Fruit fly (Drosophila melanogaster) whole organism, embryonic: ENCODE data around the gene Mst89B.

Source experiments
- Ada2b ChIP-seq: fragments of 200-800 bp; sonication (Bioruptor generic); IDR thresholded peaks from 2 replicates; pipeline ENCODE4 v1.3.6; 2022; ENCODE audit warnings: missing biosample characterization, missing genetic modification characterization
- Adf1 ChIP-seq: fragments of 200-800 bp; sonication (Bioruptor generic); IDR thresholded peaks from 2 replicates; pipeline ENCODE4 v1.3.6; 2022; ENCODE audit warnings: missing biosample characterization, missing genetic modification characterization
- Bdp1 ChIP-seq: fragments of 200-800 bp; sonication (Bioruptor generic); optimal IDR thresholded peaks from 3 replicates; lab custom pipeline; 2016; ENCODE audit warnings: missing biosample characterization, missing genetic modification characterization
- CG10209 ChIP-seq: fragments of 200-800 bp; sonication (Bioruptor generic); optimal IDR thresholded peaks from 3 replicates; lab custom pipeline; 2017; ENCODE audit warnings: missing biosample characterization, mild to moderate bottlenecking, missing genetic modification characterization, missing genetic modification reagents
- CG10959 ChIP-seq: fragments of 200-800 bp; sonication (Bioruptor generic); IDR thresholded peaks from 2 replicates; pipeline ENCODE4 v1.3.6; 2022; ENCODE audit warnings: missing biosample characterization, missing genetic modification characterization
- CG12155 ChIP-seq: fragments of 200-800 bp; sonication (Bioruptor generic); optimal IDR thresholded peaks from 3 replicates; lab custom pipeline; 2016; ENCODE audit warnings: missing biosample characterization, missing genetic modification characterization
- CG12219 ChIP-seq: fragments of 200-800 bp; sonication (Bioruptor generic); optimal IDR thresholded peaks from 3 replicates; lab custom pipeline; 2018; ENCODE audit warnings: missing biosample characterization, mild to moderate bottlenecking, missing genetic modification characterization
- CG14050 ChIP-seq: fragments of 200-800 bp; sonication (Bioruptor generic); IDR thresholded peaks from 3 replicates; pipeline ENCODE4 v1.3.6; 2022; ENCODE audit warnings: missing biosample characterization, missing genetic modification characterization
- CG17829 ChIP-seq: fragments of 200-800 bp; optimal IDR thresholded peaks from 2 replicates; lab custom pipeline; 2019; ENCODE audit warnings: missing biosample characterization, mild to moderate bottlenecking, missing genetic modification characterization, moderate library complexity
- CG1832 ChIP-seq: fragments of 200-800 bp; sonication (Bioruptor generic); optimal IDR thresholded peaks from 2 replicates; lab custom pipeline; 2017; ENCODE audit warnings: missing biosample characterization, mild to moderate bottlenecking, missing genetic modification characterization, inconsistent platforms
- CG18476 ChIP-seq: fragments of 200-800 bp; sonication (Bioruptor generic); optimal IDR thresholded peaks from 2 replicates; lab custom pipeline; 2016; ENCODE audit warnings: missing biosample characterization, mild to moderate bottlenecking, missing genetic modification characterization
- CG2712 ChIP-seq: fragments of 200-800 bp; optimal IDR thresholded peaks from 3 replicates; lab custom pipeline; 2019; ENCODE audit warnings: missing biosample characterization, mild to moderate bottlenecking, missing genetic modification characterization, moderate library complexity
- CG31441 ChIP-seq: fragments of 200-800 bp; sonication (Bioruptor generic); IDR thresholded peaks from 2 replicates; pipeline ENCODE4 v1.3.6; 2022; ENCODE audit warnings: missing biosample characterization, missing genetic modification characterization
- CG32772 ChIP-seq: fragments of 200-800 bp; sonication (Bioruptor generic); IDR thresholded peaks from 2 replicates; pipeline ENCODE4 v1.3.6; 2022; ENCODE audit warnings: missing biosample characterization, missing genetic modification characterization
- CG34224 ChIP-seq: fragments of 200-800 bp; sonication (Bioruptor generic); IDR thresholded peaks from 3 replicates; pipeline ENCODE4 v1.3.6; 2022; ENCODE audit warnings: missing biosample characterization, missing genetic modification characterization; ENCODE audit not compliant: partially characterized antibody
- CG4854 ChIP-seq: fragments of 200-800 bp; sonication (Bioruptor generic); optimal IDR thresholded peaks from 2 replicates; lab custom pipeline; 2016; ENCODE audit warnings: missing biosample characterization, missing genetic modification characterization, inconsistent platforms
- CG8944 ChIP-seq: fragments of 200-800 bp; sonication (Bioruptor generic); optimal IDR thresholded peaks from 3 replicates; lab custom pipeline; 2016; ENCODE audit warnings: missing biosample characterization, missing genetic modification characterization
- CG9437 ChIP-seq: fragments of 200-800 bp; sonication (Bioruptor generic); optimal IDR thresholded peaks from 2 replicates; lab custom pipeline; 2018; ENCODE audit warnings: missing biosample characterization, mild to moderate bottlenecking, missing genetic modification characterization
- CG9609 ChIP-seq: fragments of 200-800 bp; sonication (Bioruptor generic); optimal IDR thresholded peaks from 3 replicates; lab custom pipeline; 2016; ENCODE audit warnings: missing biosample characterization, missing genetic modification characterization
- CG9727 ChIP-seq: fragments of 200-800 bp; sonication (Bioruptor generic); optimal IDR thresholded peaks from 3 replicates; lab custom pipeline; 2017; ENCODE audit warnings: missing biosample characterization, mild to moderate bottlenecking, missing genetic modification characterization
- CG9932 ChIP-seq: fragments of 200-800 bp; sonication (Bioruptor generic); IDR thresholded peaks from 2 replicates; pipeline ENCODE4 v1.3.6; 2022; ENCODE audit warnings: missing biosample characterization, missing genetic modification characterization
- CHES-1-like ChIP-seq: fragments of 200-800 bp; sonication (Bioruptor generic); optimal IDR thresholded peaks from 2 replicates; lab custom pipeline; 2016; ENCODE audit warnings: missing biosample characterization, missing genetic modification characterization
- D19A ChIP-seq: fragments of 200-800 bp; optimal IDR thresholded peaks from 3 replicates; lab custom pipeline; 2019; ENCODE audit warnings: missing biosample characterization, mild to moderate bottlenecking, missing genetic modification characterization, moderate library complexity
- Dll ChIP-seq: fragments of 200-800 bp; sonication (Bioruptor generic); IDR thresholded peaks from 4 replicates; pipeline ENCODE4 v1.3.6; 2022; ENCODE audit warnings: missing biosample characterization, missing genetic modification characterization; ENCODE audit not compliant: partially characterized antibody
- Eip74EF ChIP-seq, 2 experiments: fragments of 200-800 bp in 1 of 2; fragments of >200 bp in 1 of 2; sonication (Bioruptor generic) in 1 of 2; optimal IDR thresholded peaks; 2 replicates each; lab custom pipeline; 2017 to 2019; ENCODE audit warnings: missing biosample characterization in 2 of 2, missing genetic modification characterization in 2 of 2, mild to moderate bottlenecking in 1 of 2, moderate library complexity in 1 of 2
- Gug ChIP-seq: fragments of 200-800 bp; sonication (Bioruptor generic); IDR thresholded peaks from 4 replicates; pipeline ENCODE4 v1.3.6; 2022; ENCODE audit warnings: missing biosample characterization, missing genetic modification characterization
- H2.0 ChIP-seq: fragments of 200-800 bp; sonication (Bioruptor generic); IDR thresholded peaks from 2 replicates; pipeline ENCODE4 v1.3.6; 2022; ENCODE audit warnings: missing biosample characterization, missing genetic modification characterization
- HLHmδ ChIP-seq: fragments of 200-800 bp; sonication (Bioruptor generic); optimal IDR thresholded peaks from 2 replicates; lab custom pipeline; 2018; ENCODE audit warnings: missing biosample characterization, mild to moderate bottlenecking, missing genetic modification characterization, moderate library complexity
- MBD-R2 ChIP-seq: fragments of 200-800 bp; sonication (Bioruptor generic); IDR thresholded peaks from 2 replicates; pipeline ENCODE4 v1.3.6; 2022; ENCODE audit warnings: missing biosample characterization, missing genetic modification characterization
- NFAT ChIP-seq: fragments of 200-800 bp; sonication (Bioruptor generic); IDR thresholded peaks from 2 replicates; pipeline ENCODE4 v1.3.6; 2022; ENCODE audit warnings: missing biosample characterization, missing genetic modification characterization
- Nf-YB ChIP-seq: fragments of 200-800 bp; sonication (Bioruptor generic); optimal IDR thresholded peaks from 3 replicates; lab custom pipeline; 2019; ENCODE audit warnings: missing biosample characterization, mild to moderate bottlenecking, missing genetic modification characterization, moderate library complexity
- Side ChIP-seq: fragments of 200-800 bp; sonication (Bioruptor generic); optimal IDR thresholded peaks from 2 replicates; lab custom pipeline; 2016; ENCODE audit warnings: missing biosample characterization, missing genetic modification characterization
- Vsx1 ChIP-seq: fragments of 200-800 bp; sonication (Bioruptor generic); optimal IDR thresholded peaks from 2 replicates; lab custom pipeline; 2017; ENCODE audit warnings: missing biosample characterization, mild to moderate bottlenecking, missing genetic modification characterization, missing genetic modification reagents
- ac ChIP-seq: fragments of 200-800 bp; sonication (Bioruptor generic); optimal IDR thresholded peaks from 3 replicates; lab custom pipeline; 2017; ENCODE audit warnings: missing biosample characterization, mild to moderate bottlenecking, missing genetic modification characterization
- bsh ChIP-seq, 2 experiments: fragments of 200-800 bp; sonication (Bioruptor generic); optimal IDR thresholded peaks; 2 replicates each; lab custom pipeline; 2017 to 2018; ENCODE audit warnings: mild to moderate bottlenecking in 2 of 2, missing biosample characterization in 2 of 2, missing genetic modification characterization in 2 of 2, moderate library complexity in 1 of 2
- chif ChIP-seq, 2 experiments: fragments of 200-800 bp; sonication (Bioruptor generic); optimal IDR thresholded peaks; 3 replicates each; lab custom pipeline; 2016; ENCODE audit warnings: missing biosample characterization in 2 of 2, missing genetic modification characterization in 2 of 2
- croc ChIP-seq: fragments of 200-800 bp; sonication (Bioruptor generic); conservative IDR thresholded peaks from 3 replicates; pipeline ENCODE4 v1.3.6; 2022; ENCODE audit warnings: missing biosample characterization, missing genetic modification characterization
- emc ChIP-seq: fragments of 200-800 bp; sonication (Bioruptor generic); optimal IDR thresholded peaks from 2 replicates; lab custom pipeline; 2016; ENCODE audit warnings: missing biosample characterization, missing genetic modification characterization
- gcm ChIP-seq: fragments of 200-800 bp; sonication (Bioruptor generic); optimal IDR thresholded peaks from 2 replicates; lab custom pipeline; 2019; ENCODE audit warnings: missing biosample characterization, mild to moderate bottlenecking, missing genetic modification characterization, moderate library complexity
- ind ChIP-seq: fragments of 200-800 bp; sonication (Bioruptor generic); optimal IDR thresholded peaks from 3 replicates; lab custom pipeline; 2016; ENCODE audit warnings: missing biosample characterization, missing genetic modification characterization
- ken ChIP-seq: fragments of 200-800 bp; sonication (Bioruptor generic); IDR thresholded peaks from 3 replicates; pipeline ENCODE4 v1.3.6; 2022; ENCODE audit warnings: missing biosample characterization, missing genetic modification characterization
- lola ChIP-seq, 3 experiments: fragments of >200 bp in 2 of 3; fragments of 200-800 bp in 1 of 3; sonication (Bioruptor generic) in 1 of 3; optimal IDR thresholded peaks; 2 replicates each; lab custom pipeline; 2017 to 2019; ENCODE audit warnings: missing biosample characterization in 3 of 3, missing genetic modification characterization in 3 of 3, mild to moderate bottlenecking in 1 of 3, moderate library complexity in 1 of 3
- mirr ChIP-seq: fragments of 200-800 bp; sonication (Bioruptor generic); optimal IDR thresholded peaks from 3 replicates; lab custom pipeline; 2018; ENCODE audit warnings: missing biosample characterization, mild to moderate bottlenecking, missing genetic modification characterization
- psq ChIP-seq: fragments of 200-800 bp; sonication (Bioruptor generic); optimal IDR thresholded peaks from 2 replicates; lab custom pipeline; 2017; ENCODE audit warnings: missing biosample characterization, missing genetic modification characterization
- shn ChIP-seq: fragments of 200-800 bp; sonication (Bioruptor generic); optimal IDR thresholded peaks from 3 replicates; lab custom pipeline; 2016; ENCODE audit warnings: missing biosample characterization, missing genetic modification characterization
- sima ChIP-seq: fragments of 200-800 bp; sonication (Bioruptor generic); optimal IDR thresholded peaks from 2 replicates; lab custom pipeline; 2016; ENCODE audit warnings: missing biosample characterization, missing genetic modification characterization
- tap ChIP-seq: fragments of 200-800 bp; optimal IDR thresholded peaks from 3 replicates; lab custom pipeline; 2019; ENCODE audit warnings: missing biosample characterization, mild to moderate bottlenecking, missing genetic modification characterization, moderate library complexity
- tin ChIP-seq: fragments of 200-800 bp; sonication (Bioruptor generic); optimal IDR thresholded peaks from 3 replicates; lab custom pipeline; 2016; ENCODE audit warnings: missing biosample characterization, missing genetic modification characterization
- vnd ChIP-seq: fragments of 200-800 bp; sonication (Bioruptor generic); IDR thresholded peaks from 3 replicates; pipeline ENCODE4 v1.3.6; 2022; ENCODE audit warnings: missing biosample characterization, missing genetic modification characterization; ENCODE audit not compliant: partially characterized antibody
- wek ChIP-seq: fragments of 200-800 bp; sonication (Bioruptor generic); optimal IDR thresholded peaks from 3 replicates; lab custom pipeline; 2018; ENCODE audit warnings: missing biosample characterization, mild to moderate bottlenecking, missing genetic modification characterization, moderate library complexity

Mst89B gene

DNA sequence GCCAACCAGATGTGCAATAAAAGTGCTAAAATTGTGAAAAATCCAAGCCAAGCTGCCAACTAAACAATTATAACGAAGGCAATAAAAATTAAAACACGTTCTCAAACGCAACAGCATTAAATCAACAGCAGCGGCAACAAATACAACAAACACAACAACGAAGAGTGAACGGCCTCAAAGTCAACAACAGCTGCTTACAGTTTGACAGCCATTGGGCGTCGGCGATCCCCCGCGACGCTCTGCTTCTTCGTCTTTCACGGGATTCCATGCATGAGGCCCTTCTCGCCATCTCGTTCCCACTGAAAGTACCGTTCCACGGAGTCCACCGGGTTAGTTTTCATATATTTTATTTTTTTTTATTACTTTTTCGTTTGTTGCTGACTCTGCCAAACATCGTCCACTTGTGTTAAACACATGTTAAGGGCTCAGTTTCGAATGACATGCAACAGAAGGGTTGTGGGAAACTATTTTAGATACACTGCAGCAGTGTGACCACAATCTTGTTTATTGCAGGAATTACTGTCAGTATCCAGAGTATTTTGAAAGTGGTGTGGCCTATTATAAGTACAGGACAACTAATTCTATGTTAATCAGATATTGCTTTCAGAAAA, 15.4 kb downstream of the Mst89B start (continued):
- peak; percentile 29 for TF ChIP-seq CG10209 (GFP tag; lab: Kevin White, UChicago)
- no peak for TF ChIP-seq Eip74EF (GFP tag; optimal IDR thresholded peaks at IDR 0.05; lab: Kevin White, UChicago)
- TF ChIP-seq Gug (GFP tag; lab: Robert Waterston, UW): no peak
- no peak for TF ChIP-seq CG9609 (GFP tag; lab: Kevin White, UChicago)
- TF ChIP-seq MBD-R2: no peak
- TF ChIP-seq lola (GFP tag; optimal IDR thresholded peaks at IDR 0.05; lab: Kevin White, UChicago): no peak
- TF ChIP-seq Nf-YB (GFP tag; lab: Kevin White, UChicago): no peak
- TF ChIP-seq CG9932 (GFP tag; lab: Robert Waterston, UW): no peak
- peak; percentile 41 for TF ChIP-seq HLHmδ (GFP tag; lab: Kevin White, UChicago)
- TF ChIP-seq CG10959 (GFP tag; lab: Robert Waterston, UW): no peak
- TF ChIP-seq Side (GFP tag; lab: Kevin White, UChicago): no peak
- no peak for TF ChIP-seq CG31441 (GFP tag; lab: Robert Waterston, UW)
- no peak for TF ChIP-seq ind (GFP tag; lab: Kevin White, UChicago)
- TF ChIP-seq CG14050 (GFP tag; lab: Robert Waterston, UW): no peak
- no peak for TF ChIP-seq mirr (GFP tag; lab: Kevin White, UChicago)
- no peak for TF ChIP-seq emc (GFP tag; lab: Kevin White, UChicago)
- TF ChIP-seq Dll (GFP tag; lab: Robert Waterston, UW): no peak
- TF ChIP-seq sima: no peak
- TF ChIP-seq gcm (GFP tag; lab: Kevin White, UChicago): no peak
- peak; percentile 1 for TF ChIP-seq CG18476 (GFP tag; lab: Kevin White, UChicago)
- peak; percentile 26 for TF ChIP-seq CG2712
- TF ChIP-seq psq: no peak
- no peak for TF ChIP-seq NFAT (GFP tag; lab: Robert Waterston, UW)
- no peak for TF ChIP-seq Ada2b (GFP tag; lab: Robert Waterston, UW)
- no peak for TF ChIP-seq CG12155 (GFP tag; lab: Kevin White, UChicago)
- TF ChIP-seq Bdp1: no peak
- TF ChIP-seq D19A (tag; lab: Kevin White, UChicago): peak; percentile 15
- TF ChIP-seq Vsx1: no peak
- TF ChIP-seq shn (GFP tag; lab: Kevin White, UChicago): no peak
- no peak for TF ChIP-seq Adf1 (GFP tag; lab: Robert Waterston, UW)
- TF ChIP-seq CG9727: no peak
- TF ChIP-seq CHES-1-like: peak; percentile 0
- no peak for TF ChIP-seq CG34224 (GFP tag; lab: Robert Waterston, UW)
- TF ChIP-seq CG32772 (GFP tag; lab: Robert Waterston, UW): peak; percentile 28; the same call in 1 of the 2 replicates
- TF ChIP-seq tap (tag; lab: Kevin White, UChicago): no peak
- no peak for TF ChIP-seq vnd
- peak; percentile 20 for TF ChIP-seq CG17829
- TF ChIP-seq ken: no peak
- no peak for TF ChIP-seq CG9437 (GFP tag; lab: Kevin White, UChicago)
- TF ChIP-seq croc (GFP tag; lab: Robert Waterston, UW): no peak
- no peak for TF ChIP-seq H2.0 (GFP tag; lab: Robert Waterston, UW)
- TF ChIP-seq CG8944 (GFP tag; lab: Kevin White, UChicago): no peak
- TF ChIP-seq CG4854: no peak
- TF ChIP-seq CG1832: no peak
- no peak for TF ChIP-seq CG12219 (GFP tag; lab: Kevin White, UChicago)
- TF ChIP-seq ac (GFP tag; lab: Kevin White, UChicago): peak; percentile 36
- peak in 1 of 2 experiments; percentile 12 for TF ChIP-seq bsh (GFP tag; optimal IDR thresholded peaks at IDR 0.05; lab: Kevin White, UChicago)
- TF ChIP-seq tin (GFP tag; lab: Kevin White, UChicago): no peak
- no peak for TF ChIP-seq chif (GFP tag; optimal IDR thresholded peaks at IDR 0.05; lab: Kevin White, UChicago)
- TF ChIP-seq wek (GFP tag; lab: Kevin White, UChicago): no peak
